Fruit fly (Drosophila melanogaster) whole organism, embryonic: ENCODE results near the gene vkg.

Experiments
- Atf6 ChIP-seq: fragments of 200-800 bp; sonication (Bioruptor generic); IDR thresholded peaks from 2 replicates; pipeline ENCODE4 v1.3.6; 2022; ENCODE audit warnings: missing biosample characterization, missing genetic modification characterization
- Awh ChIP-seq: fragments of 200-800 bp; sonication (Bioruptor generic); IDR thresholded peaks from 2 replicates; pipeline ENCODE4, ENCODE4 v1.3.6; 2022; ENCODE audit warnings: missing biosample characterization, missing genetic modification characterization
- CG10209 ChIP-seq: fragments of 200-800 bp; sonication (Bioruptor generic); optimal IDR thresholded peaks from 3 replicates; lab custom pipeline; 2017; ENCODE audit warnings: missing biosample characterization, mild to moderate bottlenecking, missing genetic modification characterization, missing genetic modification reagents
- CG12104 ChIP-seq: fragments of 200-800 bp; sonication (Bioruptor generic); optimal IDR thresholded peaks from 3 replicates; lab custom pipeline; 2016; ENCODE audit warnings: missing biosample characterization, missing genetic modification characterization
- CG13624 ChIP-seq: fragments of 200-800 bp; sonication (Bioruptor generic); optimal IDR thresholded peaks from 2 replicates; lab custom pipeline; 2016; ENCODE audit warnings: missing biosample characterization, missing genetic modification characterization
- CG14965 ChIP-seq: fragments of 200-800 bp; sonication (Bioruptor generic); optimal IDR thresholded peaks from 2 replicates; lab custom pipeline; 2016; ENCODE audit warnings: missing biosample characterization, missing genetic modification characterization, borderline replicate concordance
- CG17385 ChIP-seq: fragments of 200-800 bp; sonication (Bioruptor generic); optimal IDR thresholded peaks from 3 replicates; lab custom pipeline; 2018; ENCODE audit warnings: missing biosample characterization, mild to moderate bottlenecking, missing genetic modification characterization
- CG18011 ChIP-seq: fragments of 200-800 bp; sonication (Bioruptor generic); optimal IDR thresholded peaks from 2 replicates; lab custom pipeline; 2017; ENCODE audit warnings: missing biosample characterization, missing genetic modification characterization, mild to moderate bottlenecking, moderate library complexity, missing genotype
- CG18764 ChIP-seq: fragments of 200-800 bp; sonication (Bioruptor generic); optimal IDR thresholded peaks from 3 replicates; lab custom pipeline; 2016; ENCODE audit warnings: missing biosample characterization, missing genetic modification characterization
- CG2712 ChIP-seq: fragments of 200-800 bp; optimal IDR thresholded peaks from 3 replicates; lab custom pipeline; 2019; ENCODE audit warnings: missing biosample characterization, mild to moderate bottlenecking, missing genetic modification characterization, moderate library complexity
- CG2875 ChIP-seq: fragments of 200-800 bp; sonication (Bioruptor generic); optimal IDR thresholded peaks from 2 replicates; lab custom pipeline; 2017; ENCODE audit warnings: missing biosample characterization, mild to moderate bottlenecking, missing genetic modification characterization, missing genetic modification reagents
- CG4617 ChIP-seq: fragments of 200-800 bp; sonication (Bioruptor generic); optimal IDR thresholded peaks from 3 replicates; lab custom pipeline; 2016; ENCODE audit warnings: missing biosample characterization, missing genetic modification characterization, borderline replicate concordance
- CG5180 ChIP-seq: fragments of 200-800 bp; sonication (Bioruptor generic); optimal IDR thresholded peaks from 3 replicates; lab custom pipeline; 2017; ENCODE audit warnings: missing biosample characterization, missing genetic modification characterization, mild to moderate bottlenecking, moderate library complexity, missing genetic modification reagents
- CG5245 ChIP-seq: fragments of 200-800 bp; sonication (Bioruptor generic); optimal IDR thresholded peaks from 3 replicates; lab custom pipeline; 2016; ENCODE audit warnings: missing biosample characterization, missing genetic modification characterization
- Dbx ChIP-seq: fragments of 200-800 bp; sonication (Bioruptor generic); IDR thresholded peaks from 3 replicates; pipeline ENCODE4 v1.3.6; 2022; ENCODE audit warnings: missing biosample characterization, missing genetic modification characterization
- Dip3 ChIP-seq: fragments of 200-800 bp; sonication (Bioruptor generic); optimal IDR thresholded peaks from 3 replicates; lab custom pipeline; 2016; ENCODE audit warnings: missing biosample characterization, missing genetic modification characterization
- Doc2 ChIP-seq: fragments of 200-800 bp; sonication (Bioruptor generic); IDR thresholded peaks from 2 replicates; pipeline ENCODE4 v1.3.6; 2022; ENCODE audit warnings: missing biosample characterization, missing genetic modification characterization
- NFAT ChIP-seq: fragments of 200-800 bp; sonication (Bioruptor generic); IDR thresholded peaks from 2 replicates; pipeline ENCODE4 v1.3.6; 2022; ENCODE audit warnings: missing biosample characterization, missing genetic modification characterization
- Pdp1 ChIP-seq, 2 experiments: fragments of 200-800 bp; sonication (Bioruptor generic); optimal IDR thresholded peaks; 3 replicates each; lab custom pipeline; 2016; ENCODE audit warnings: missing biosample characterization in 2 of 2, missing genetic modification characterization in 2 of 2, mild to moderate bottlenecking in 1 of 2, moderate library complexity in 1 of 2
- Rx ChIP-seq: fragments of 200-800 bp; sonication (Bioruptor generic); IDR thresholded peaks from 2 replicates; pipeline ENCODE4 v1.3.6; 2022; ENCODE audit warnings: missing biosample characterization, missing genetic modification characterization
- Sox102F ChIP-seq: fragments of 200-800 bp; sonication (Bioruptor generic); optimal IDR thresholded peaks from 2 replicates; lab custom pipeline; 2018; ENCODE audit warnings: missing biosample characterization, mild to moderate bottlenecking, missing genetic modification characterization, moderate library complexity
- Sry-β ChIP-seq: fragments of 200-800 bp; sonication (Bioruptor generic); optimal IDR thresholded peaks from 2 replicates; lab custom pipeline; 2018; ENCODE audit warnings: missing biosample characterization, mild to moderate bottlenecking, missing genetic modification characterization, moderate library complexity
- TFAM ChIP-seq: fragments of 200-800 bp; sonication (Bioruptor generic); optimal IDR thresholded peaks from 2 replicates; lab custom pipeline; 2017; ENCODE audit warnings: missing biosample characterization, missing genetic modification characterization, inconsistent platforms
- ac ChIP-seq: fragments of 200-800 bp; sonication (Bioruptor generic); optimal IDR thresholded peaks from 3 replicates; lab custom pipeline; 2017; ENCODE audit warnings: missing biosample characterization, mild to moderate bottlenecking, missing genetic modification characterization
- ato ChIP-seq: fragments of 200-800 bp; sonication (Bioruptor generic); IDR thresholded peaks from 2 replicates; pipeline ENCODE4 v1.3.6; 2022; ENCODE audit warnings: missing biosample characterization, missing genetic modification characterization; ENCODE audit not compliant: partially characterized antibody
- cato ChIP-seq: fragments of 200-800 bp; sonication (Bioruptor generic); optimal IDR thresholded peaks from 2 replicates; lab custom pipeline; 2016; ENCODE audit warnings: missing biosample characterization, missing genetic modification characterization, borderline replicate concordance
- caup ChIP-seq: fragments of 200-800 bp; sonication (Bioruptor generic); optimal IDR thresholded peaks from 3 replicates; lab custom pipeline; 2017; ENCODE audit warnings: missing biosample characterization, mild to moderate bottlenecking, missing genetic modification characterization, moderate library complexity; ENCODE audit not compliant: severe bottlenecking
- chinmo ChIP-seq: fragments of 200-800 bp; sonication (Bioruptor generic); IDR thresholded peaks from 4 replicates; pipeline ENCODE4 v1.3.6; 2022; ENCODE audit warnings: missing biosample characterization, missing genetic modification characterization; ENCODE audit not compliant: partially characterized antibody
- chm ChIP-seq: fragments of 200-800 bp; sonication (Bioruptor generic); IDR thresholded peaks from 2 replicates; pipeline ENCODE4 v1.3.6; 2022; ENCODE audit warnings: missing biosample characterization, missing genetic modification characterization
- dan ChIP-seq: fragments of 200-800 bp; sonication (Bioruptor generic); IDR thresholded peaks from 2 replicates; pipeline ENCODE4 v1.3.6; 2022; ENCODE audit warnings: missing biosample characterization, missing genetic modification characterization
- dmrt11E ChIP-seq: fragments of 200-800 bp; sonication (Bioruptor generic); optimal IDR thresholded peaks from 3 replicates; lab custom pipeline; 2018; ENCODE audit warnings: missing biosample characterization, mild to moderate bottlenecking, missing genetic modification characterization, moderate library complexity
- dysf ChIP-seq: fragments of 200-800 bp; sonication (Bioruptor generic); IDR thresholded peaks from 3 replicates; pipeline ENCODE4 v1.3.6; 2022; ENCODE audit warnings: missing biosample characterization, missing genetic modification characterization
- gfzf ChIP-seq: fragments of 200-800 bp; sonication (Bioruptor generic); optimal IDR thresholded peaks from 2 replicates; lab custom pipeline; 2016; ENCODE audit warnings: missing biosample characterization, mild to moderate bottlenecking, missing genetic modification characterization, moderate library complexity
- gsb ChIP-seq: fragments of 200-800 bp; sonication (Bioruptor generic); IDR thresholded peaks from 2 replicates; pipeline ENCODE4 v1.3.6; 2022; ENCODE audit warnings: missing biosample characterization, missing genetic modification characterization
- h ChIP-seq: fragments of >200 bp; optimal IDR thresholded peaks from 2 replicates; lab custom pipeline; 2017
- hb ChIP-seq: fragments of 200-800 bp; sonication (Bioruptor generic); IDR thresholded peaks from 3 replicates; pipeline ENCODE4 v1.3.6; 2022; ENCODE audit warnings: missing biosample characterization, missing genetic modification characterization; ENCODE audit not compliant: partially characterized antibody
- ken ChIP-seq: fragments of 200-800 bp; sonication (Bioruptor generic); IDR thresholded peaks from 3 replicates; pipeline ENCODE4 v1.3.6; 2022; ENCODE audit warnings: missing biosample characterization, missing genetic modification characterization
- otp ChIP-seq: fragments of 200-800 bp; sonication (Bioruptor generic); IDR thresholded peaks from 3 replicates; pipeline ENCODE4, ENCODE4 v1.3.6; 2022; ENCODE audit warnings: missing biosample characterization, missing genetic modification characterization
- pb ChIP-seq: fragments of 200-800 bp; sonication (Bioruptor generic); optimal IDR thresholded peaks from 3 replicates; lab custom pipeline; 2016; ENCODE audit warnings: missing biosample characterization, missing genetic modification characterization
- pho ChIP-seq: fragments of 200-800 bp; sonication (Bioruptor generic); optimal IDR thresholded peaks from 2 replicates; lab custom pipeline; 2016; ENCODE audit warnings: missing biosample characterization, missing genetic modification characterization
- pum ChIP-seq: fragments of 200-800 bp; sonication (Bioruptor generic); optimal IDR thresholded peaks from 2 replicates; lab custom pipeline; 2016; ENCODE audit warnings: missing biosample characterization, missing genetic modification characterization
- shn ChIP-seq: fragments of 200-800 bp; sonication (Bioruptor generic); optimal IDR thresholded peaks from 3 replicates; lab custom pipeline; 2016; ENCODE audit warnings: missing biosample characterization, missing genetic modification characterization
- slp2 ChIP-seq: fragments of 200-800 bp; sonication (Bioruptor generic); optimal IDR thresholded peaks from 2 replicates; lab custom pipeline; 2016; ENCODE audit warnings: missing biosample characterization, missing genetic modification characterization
- sqz ChIP-seq: fragments of 200-800 bp; sonication (Bioruptor generic); optimal IDR thresholded peaks from 3 replicates; lab custom pipeline; 2018; ENCODE audit warnings: missing biosample characterization, mild to moderate bottlenecking, missing genetic modification characterization
- ssp ChIP-seq: fragments of 200-800 bp; sonication (Bioruptor generic); IDR thresholded peaks from 2 replicates; pipeline ENCODE4 v1.3.6; 2022; ENCODE audit warnings: missing biosample characterization, missing genetic modification characterization
- ttk ChIP-seq: fragments of 200-800 bp; sonication (Bioruptor generic); IDR thresholded peaks from 2 replicates; pipeline ENCODE4 v2.1.2; 2022; ENCODE audit warnings: missing biosample characterization, missing genetic modification characterization
- unpg ChIP-seq: fragments of 200-800 bp; sonication (Bioruptor generic); optimal IDR thresholded peaks from 3 replicates; lab custom pipeline; 2018; ENCODE audit warnings: missing biosample characterization, mild to moderate bottlenecking, missing genetic modification characterization, moderate library complexity
- vvl ChIP-seq: fragments of 200-800 bp; sonication (Bioruptor generic); IDR thresholded peaks from 2 replicates; pipeline ENCODE4 v1.3.6; 2022; ENCODE audit warnings: missing biosample characterization, missing genetic modification characterization
- zen2 ChIP-seq: fragments of 200-800 bp; sonication (Bioruptor generic); IDR thresholded peaks from 3 replicates; pipeline ENCODE4 v1.3.6; 2022; ENCODE audit warnings: missing biosample characterization, missing genetic modification characterization; ENCODE audit not compliant: partially characterized antibody

vkg gene

dm6 chr2L:4999389-5000032 lies 28.5 kb downstream of the vkg start (continued):
- peak; percentile 56; the same call in 1 of the 2 replicates for TF ChIP-seq Awh (GFP tag; lab: Robert Waterston, UW)
- TF ChIP-seq CG2712 (tag; lab: Kevin White, UChicago) = peak; percentile 72
- peak; percentile 62 for TF ChIP-seq Dip3
- peak; percentile 73 for TF ChIP-seq unpg
- peak; percentile 90 for TF ChIP-seq vvl (GFP tag; lab: Robert Waterston, UW)
- no peak for TF ChIP-seq h (lab: Kevin White, UChicago)
- peak; percentile 70 for TF ChIP-seq ken (GFP tag; lab: Robert Waterston, UW)
- TF ChIP-seq CG14965 (GFP tag; lab: Kevin White, UChicago) = no peak
- TF ChIP-seq slp2 (GFP tag; lab: Kevin White, UChicago) = peak; percentile 56
- peak; percentile 72; the same call in 1 of the 2 replicates for TF ChIP-seq ttk (GFP tag; lab: Robert Waterston, UW)
- TF ChIP-seq ac (GFP tag; lab: Kevin White, UChicago) = no peak
- peak; percentile 72 for TF ChIP-seq CG10209 (GFP tag; lab: Kevin White, UChicago)
- TF ChIP-seq CG5245 (GFP tag; lab: Kevin White, UChicago) = peak; percentile 51
- TF ChIP-seq Sry-β (GFP tag; lab: Kevin White, UChicago) = no peak
- peak; percentile 60 for TF ChIP-seq CG17385 (GFP tag; lab: Kevin White, UChicago)
- TF ChIP-seq Rx (GFP tag; lab: Robert Waterston, UW) = peak; percentile 64
- no peak for TF ChIP-seq zen2
- peak; percentile 39 for TF ChIP-seq CG12104 (GFP tag; lab: Kevin White, UChicago)
- TF ChIP-seq Doc2 (GFP tag; lab: Robert Waterston, UW) = no peak
- peak; percentile 44; the same call in 1 of the 2 replicates for TF ChIP-seq ssp
- peak; percentile 66 for TF ChIP-seq dmrt11E (tag; lab: Kevin White, UChicago)
- peak; percentile 22 for TF ChIP-seq CG5180 (GFP tag; lab: Kevin White, UChicago)
- no peak for TF ChIP-seq hb
- no peak for TF ChIP-seq TFAM (GFP tag; lab: Kevin White, UChicago)
- no peak for TF ChIP-seq CG2875 (GFP tag; lab: Kevin White, UChicago)
- peak; percentile 21 for TF ChIP-seq sqz (GFP tag; lab: Kevin White, UChicago)
- no peak; the same call in 1 of the 3 replicates for TF ChIP-seq Dbx (GFP tag; lab: Robert Waterston, UW)
- peak; percentile 76 for TF ChIP-seq Sox102F (GFP tag; lab: Kevin White, UChicago)
- peak; percentile 66 for TF ChIP-seq NFAT (GFP tag; lab: Robert Waterston, UW)
- peak; percentile 60; the same call in 1 of the 2 replicates for TF ChIP-seq chm
- TF ChIP-seq cato (GFP tag; lab: Kevin White, UChicago) = peak; percentile 7
- peak; percentile 61; the same call in 2 of the 3 replicates for TF ChIP-seq otp (GFP tag; lab: Robert Waterston, UW)
- peak; percentile 47 for TF ChIP-seq shn
- TF ChIP-seq dan (GFP tag; lab: Robert Waterston, UW) = no peak
- TF ChIP-seq chinmo = no peak
- TF ChIP-seq gfzf (GFP tag; lab: Kevin White, UChicago) = no peak
- TF ChIP-seq dysf (GFP tag; lab: Robert Waterston, UW) = peak; percentile 83
- TF ChIP-seq Pdp1 (GFP tag; optimal IDR thresholded peaks at IDR 0.05; lab: Kevin White, UChicago) = peak; percentile 69 to 89
- 0 out of 2 replicates have a peak, but pooled peaks have one; percentile 25 for TF ChIP-seq gsb (GFP tag; lab: Robert Waterston, UW)
- TF ChIP-seq CG18011 (GFP tag; lab: Kevin White, UChicago) = no peak
- peak; percentile 42 for TF ChIP-seq CG18764
- peak; percentile 10 for TF ChIP-seq CG4617 (GFP tag; lab: Kevin White, UChicago)
- TF ChIP-seq pum (GFP tag; lab: Kevin White, UChicago) = peak; percentile 43
- peak; percentile 2 for TF ChIP-seq pho
- peak; percentile 70; the same call in 1 of the 2 replicates for TF ChIP-seq Atf6 (GFP tag; lab: Robert Waterston, UW)
- peak; percentile 41 for TF ChIP-seq caup
- no peak for TF ChIP-seq ato
- peak; percentile 55 for TF ChIP-seq CG13624
- TF ChIP-seq pb (GFP tag; lab: Kevin White, UChicago) = no peak
